Worm (Caenorhabditis elegans): ENCODE data around the gene tsp-12.

DNA sequence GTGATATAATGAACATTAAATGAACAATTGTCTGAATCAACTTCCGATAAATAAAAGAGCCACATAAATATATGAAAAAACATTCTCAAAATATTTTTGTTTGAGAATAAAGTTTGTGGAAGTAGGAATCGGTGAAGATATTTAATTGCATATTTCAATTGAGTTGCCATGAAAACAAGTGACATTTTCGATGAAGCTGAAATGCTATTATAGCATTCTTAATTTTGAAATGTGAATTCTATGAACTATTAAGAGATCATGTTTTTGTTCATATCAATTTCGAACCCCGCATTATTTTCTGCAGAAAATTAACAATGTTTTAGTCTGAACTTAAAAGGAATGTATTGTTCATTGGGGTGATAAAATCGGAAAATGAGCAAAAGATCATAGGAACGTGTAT, 28.2 kb downstream of the tsp-12 start, which contains the start of gene irld-21:
- TF ChIP-seq snpc-4 (tag; optimal IDR thresholded peaks at IDR 0.05) (no peak), pqm-1 (tag; optimal IDR thresholded peaks at IDR 0.05) (no peak), zag-1 (tag; optimal IDR thresholded peaks at IDR 0.05) (no peak), ztf-11 (tag; optimal IDR thresholded peaks at IDR 0.05) (no peak), T26A8.4 (GFP tag; IDR thresholded peaks at IDR 0.05) (no peak), pha-4 (GFP tag; IDR thresholded peaks at IDR 0.05) (no peak), pha-4 (tag; optimal IDR thresholded peaks at IDR 0.05) (no peak), mdt-29 (GFP tag; IDR thresholded peaks at IDR 0.05) (no peak)
